Fruit fly (Drosophila melanogaster): ENCODE results near the gene Atg4a.

Atg4a gene

DNA sequence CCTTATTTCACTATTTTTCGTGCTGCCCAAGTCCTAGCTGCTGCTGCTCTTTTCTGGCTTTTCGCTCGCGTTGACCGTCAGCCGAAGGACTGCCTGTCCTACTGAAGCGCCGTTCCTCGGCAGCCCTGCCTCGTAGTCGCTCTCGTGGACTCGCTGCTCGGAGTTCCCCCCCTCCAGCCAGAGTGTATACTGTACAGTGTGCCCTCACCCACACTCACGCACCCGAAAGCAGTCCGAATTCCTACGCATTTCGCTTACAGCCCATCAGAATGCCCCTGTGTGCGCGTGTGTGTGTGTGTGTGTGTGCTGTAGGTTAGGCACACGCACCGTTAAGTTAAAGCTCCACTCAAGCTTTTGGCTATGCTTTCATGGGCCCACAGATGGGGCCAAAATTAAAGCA, 32.7 kb upstream of the Atg4a start, which contains the start of gene IA-2:
IA-2 (minus strand) TSS at position 89 of the 400 bp plus-strand sequence.
- TF ChIP-seq Lpt (GFP tag; optimal IDR thresholded peaks at IDR 0.05) (no peak), Smox (GFP tag; optimal IDR thresholded peaks at IDR 0.05) (no peak), salr (GFP tag; optimal IDR thresholded peaks at IDR 0.05) (no peak), fd85E (GFP tag; optimal IDR thresholded peaks at IDR 0.05) (no peak), CG8119 (GFP tag; IDR thresholded peaks at IDR 0.05) (no peak), dac (GFP tag; optimal IDR thresholded peaks at IDR 0.05) (no peak), ss (GFP tag; optimal IDR thresholded peaks at IDR 0.05) (no peak), topi (GFP tag; optimal IDR thresholded peaks at IDR 0.05) (no peak), pdm3 (GFP tag; optimal IDR thresholded peaks at IDR 0.05) (no peak), cyc (GFP tag; optimal IDR thresholded peaks at IDR 0.05) (no peak), CG9139 (GFP tag; optimal IDR thresholded peaks at IDR 0.05) (no peak), dsx (GFP tag; optimal IDR thresholded peaks at IDR 0.05; ENCODE audit: poor library complexity, severe bottlenecking) (no peak), spab (GFP tag; optimal IDR thresholded peaks at IDR 0.05) (no peak), CG11294 (GFP tag; IDR thresholded peaks at IDR 0.05) (no peak), lz (GFP tag; optimal IDR thresholded peaks at IDR 0.05) (no peak)

DNA sequence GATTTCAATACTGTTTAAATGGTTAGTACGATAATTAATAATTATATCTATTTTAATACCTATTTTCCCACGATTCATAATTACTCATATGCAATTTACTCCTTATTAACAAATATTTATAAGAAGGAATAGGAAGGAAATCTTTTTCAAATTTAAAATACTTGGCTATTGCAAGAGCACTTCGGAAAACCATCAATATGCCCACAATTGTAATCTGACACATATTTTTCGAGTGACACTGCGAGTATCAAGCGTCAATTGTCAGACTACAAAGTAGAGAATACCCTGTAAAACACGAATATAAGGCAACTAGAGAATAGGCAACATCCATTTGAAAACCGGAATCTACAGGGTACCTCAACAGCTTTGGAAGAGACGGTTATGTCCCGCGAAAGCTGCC, 32.3 kb upstream of the Atg4a start:
- TF ChIP-seq CG9139 (GFP tag; optimal IDR thresholded peaks at IDR 0.05) (no peak), OdsH (GFP tag; optimal IDR thresholded peaks at IDR 0.05) (peak; percentile 17), CG8319 (GFP tag; optimal IDR thresholded peaks at IDR 0.05) (no peak), CG34406 (GFP tag; optimal IDR thresholded peaks at IDR 0.05) (no peak), CG6792 (GFP tag; optimal IDR thresholded peaks at IDR 0.05) (no peak), CG11762 (GFP tag; optimal IDR thresholded peaks at IDR 0.05; ENCODE audit: insufficient read depth) (no peak), Hr4 (GFP tag; optimal IDR thresholded peaks at IDR 0.05) (peak; percentile 3), dac (GFP tag; optimal IDR thresholded peaks at IDR 0.05) (no peak), CG11294 (GFP tag; IDR thresholded peaks at IDR 0.05) (no peak), CG32006 (GFP tag; optimal IDR thresholded peaks at IDR 0.05) (peak; percentile 49), dsx (GFP tag; optimal IDR thresholded peaks at IDR 0.05; ENCODE audit: poor library complexity, severe bottlenecking) (no peak), CG8632 (GFP tag; optimal IDR thresholded peaks at IDR 0.05) (no peak), CG31627 (GFP tag; optimal IDR thresholded peaks at IDR 0.05) (no peak), Sox15 (GFP tag; optimal IDR thresholded peaks at IDR 0.05) (no peak), achi (GFP tag; optimal IDR thresholded peaks at IDR 0.05) (no peak), Hr38 (GFP tag; optimal IDR thresholded peaks at IDR 0.05) (no peak), Ets96B (tag; optimal IDR thresholded peaks at IDR 0.05) (no peak), svp (GFP tag) (peak; percentile 57), Eip93F (GFP tag; optimal IDR thresholded peaks at IDR 0.05) (no peak), cyc (GFP tag; optimal IDR thresholded peaks at IDR 0.05) (no peak), acj6 (GFP tag; optimal IDR thresholded peaks at IDR 0.05) (no peak), CG3919 (GFP tag; optimal IDR thresholded peaks at IDR 0.05) (no peak), CG6276 (GFP tag; optimal IDR thresholded peaks at IDR 0.05) (no peak), net (GFP tag; optimal IDR thresholded peaks at IDR 0.05) (no peak), CG4318 (GFP tag; optimal IDR thresholded peaks at IDR 0.05) (peak; percentile 0), Ets21C (GFP tag; optimal IDR thresholded peaks at IDR 0.05) (no peak), fd59A (GFP tag; optimal IDR thresholded peaks at IDR 0.05) (no peak), Smox (GFP tag; optimal IDR thresholded peaks at IDR 0.05) (no peak), Sox14 (GFP tag; optimal IDR thresholded peaks at IDR 0.05) (no peak), Eip78C (GFP tag) (peak; percentile 60), Met (GFP tag; optimal IDR thresholded peaks at IDR 0.05) (no peak), Gug (GFP tag; IDR thresholded peaks at IDR 0.05) (no peak), topi (GFP tag; optimal IDR thresholded peaks at IDR 0.05) (no peak), CG10669 (GFP tag; optimal IDR thresholded peaks at IDR 0.05) (no peak), Eip75B (GFP tag; optimal IDR thresholded peaks at IDR 0.05) (no peak), CG16779 (tag; optimal IDR thresholded peaks at IDR 0.05) (no peak), CG15336 (GFP tag; IDR thresholded peaks at IDR 0.05) (peak; percentile 17; the same call in 1 of the 2 replicates)

Measured in whole organism, prepupa.